Worm (Caenorhabditis elegans) whole organism, L4 larva: ENCODE data around the gene K08F9.1.

Source experiments
- D1046.2 ChIP-seq: fragments of 200-800 bp; sonication (Bioruptor generic); IDR thresholded peaks from 2 replicates; pipeline ENCODE4 v1.3.6; 2022; ENCODE audit warnings: missing genetic modification characterization, missing compliant biosample characterization
- F26F4.8 ChIP-seq: fragments of 200-800 bp; sonication (Bioruptor generic); conservative IDR thresholded peaks from 2 replicates; pipeline ENCODE4 v1.3.6; 2022; ENCODE audit warnings: missing genetic modification characterization, missing compliant biosample characterization
- R02D3.7 ChIP-seq: fragments of 150-350 bp; sonication (generic microtip); optimal IDR thresholded peaks from 3 replicates; lab custom pipeline; 2014; ENCODE audit warnings: missing biosample characterization, missing genetic modification characterization
- T20F7.1 ChIP-seq: fragments of 200-800 bp; sonication (Bioruptor generic); optimal IDR thresholded peaks from 2 replicates; lab custom pipeline; 2018; ENCODE audit warnings: mild to moderate bottlenecking, missing genetic modification characterization, missing compliant biosample characterization
- ZK337.2 ChIP-seq: fragments of 200-800 bp; sonication (Bioruptor generic); IDR thresholded peaks from 2 replicates; pipeline ENCODE4 v1.3.6; 2022; ENCODE audit warnings: missing genetic modification reagents, missing genetic modification characterization, missing compliant biosample characterization
- ZK546.5 ChIP-seq, 2 experiments: sonication (generic microtip); optimal IDR thresholded peaks; 2 replicates each; lab custom pipeline; 2017; ENCODE audit warnings: missing biosample characterization in 2 of 2, missing genetic modification characterization in 2 of 2
- aha-1 ChIP-seq: fragments of 150-350 bp; peaks from one replicate; lab custom pipeline; 2014; ENCODE audit warnings: missing biosample characterization, missing genetic modification characterization
- ama-1 ChIP-seq: fragments of 150-350 bp; optimal IDR thresholded peaks from 2 replicates; lab custom pipeline; 2014; ENCODE audit warnings: inconsistent platforms, mixed read lengths
- attf-4 ChIP-seq: sonication (generic microtip); optimal IDR thresholded peaks from 3 replicates; lab custom pipeline; 2017; ENCODE audit warnings: missing biosample characterization, missing genetic modification characterization
- ceh-28 ChIP-seq: fragments of 150-350 bp; optimal IDR thresholded peaks from 2 replicates; lab custom pipeline; 2014; ENCODE audit warnings: missing biosample characterization, missing genetic modification reagents, missing genetic modification characterization
- ceh-62 ChIP-seq: sonication (generic microtip); optimal IDR thresholded peaks from 2 replicates; lab custom pipeline; 2017; ENCODE audit warnings: missing biosample characterization, missing genetic modification characterization
- ctbp-1 ChIP-seq: fragments of 200-800 bp; sonication (Bioruptor generic); IDR thresholded peaks from 2 replicates; pipeline ENCODE4 v1.3.6; 2022; ENCODE audit warnings: missing genetic modification reagents, missing genetic modification characterization, missing compliant biosample characterization
- daf-12 ChIP-seq: fragments of 150-350 bp; optimal IDR thresholded peaks from 2 replicates; lab custom pipeline; 2014; ENCODE audit warnings: missing biosample characterization, missing genetic modification reagents, missing genetic modification characterization
- daf-16 ChIP-seq, 3 experiments: sonication (generic microtip); optimal IDR thresholded peaks; 2 replicates each; lab custom pipeline; 2016 to 2017; ENCODE audit warnings: missing genetic modification characterization in 3 of 3, missing genetic modification reagents in 3 of 3, mild to moderate bottlenecking in 2 of 3, missing compliant biosample characterization in 2 of 3, missing biosample characterization in 1 of 3, moderate library complexity in 1 of 3
- daf-19 ChIP-seq: fragments of 200-800 bp; sonication (Bioruptor generic); conservative IDR thresholded peaks from 2 replicates; pipeline ENCODE4 v1.3.6; 2022; ENCODE audit warnings: missing genetic modification characterization, missing compliant biosample characterization
- daf-8 ChIP-seq: fragments of 200-800 bp; sonication (Bioruptor generic); IDR thresholded peaks from 2 replicates; pipeline ENCODE4 v1.3.6; 2022; ENCODE audit warnings: missing genetic modification characterization, missing compliant biosample characterization
- dmd-6 ChIP-seq: fragments of 200-800 bp; sonication (Bioruptor generic); IDR thresholded peaks from 2 replicates; pipeline ENCODE4 v1.3.6; 2022; ENCODE audit warnings: missing genetic modification reagents, missing genetic modification characterization, missing compliant biosample characterization
- dmd-8 ChIP-seq: fragments of 200-800 bp; sonication (Bioruptor generic); IDR thresholded peaks from 2 replicates; pipeline ENCODE4 v1.3.6; 2022; ENCODE audit warnings: missing genetic modification characterization, missing compliant biosample characterization
- dpl-1 ChIP-seq: fragments of 150-350 bp; optimal IDR thresholded peaks from 2 replicates; lab custom pipeline; 2014; ENCODE audit warnings: missing biosample characterization, missing genetic modification reagents, missing genetic modification characterization
- duxl-1 ChIP-seq: sonication (generic microtip); optimal IDR thresholded peaks from 2 replicates; lab custom pipeline; 2016; ENCODE audit warnings: mild to moderate bottlenecking, missing genetic modification characterization, moderate library complexity, missing compliant biosample characterization; ENCODE audit not compliant: poor library complexity
- dve-1 ChIP-seq: sonication (generic microtip); optimal IDR thresholded peaks from 2 replicates; lab custom pipeline; 2017; ENCODE audit warnings: antibody characterized with exemption, mild to moderate bottlenecking, missing genetic modification characterization, missing compliant biosample characterization; ENCODE audit not compliant: insufficient read depth
- egl-27 ChIP-seq: sonication (generic microtip); optimal IDR thresholded peaks from 3 replicates; lab custom pipeline; 2017; ENCODE audit warnings: missing biosample characterization, missing genetic modification reagents, missing genetic modification characterization
- egl-43 ChIP-seq: fragments of 200-800 bp; sonication (Bioruptor generic); IDR thresholded peaks from 2 replicates; pipeline ENCODE4 v1.3.6; 2022; ENCODE audit warnings: missing genetic modification reagents, missing genetic modification characterization, missing compliant biosample characterization
- fkh-10 ChIP-seq: fragments of 150-350 bp; optimal IDR thresholded peaks from 2 replicates; lab custom pipeline; 2014; ENCODE audit warnings: missing biosample characterization, missing genetic modification reagents, missing genetic modification characterization
- gei-8 ChIP-seq: fragments of 200-800 bp; sonication (Bioruptor generic); optimal IDR thresholded peaks from 2 replicates; lab custom pipeline; 2018; ENCODE audit warnings: mild to moderate bottlenecking, missing genetic modification characterization, missing compliant biosample characterization
- hmg-1.1 ChIP-seq: fragments of 200-800 bp; sonication (Bioruptor generic); IDR thresholded peaks from 2 replicates; pipeline ENCODE4 v1.3.6; 2022; ENCODE audit warnings: missing genetic modification reagents, missing genetic modification characterization, missing compliant biosample characterization
- jun-1 ChIP-seq: fragments of 150-350 bp; optimal IDR thresholded peaks from 2 replicates; lab custom pipeline; 2014; ENCODE audit warnings: missing biosample characterization, missing genetic modification reagents, missing genetic modification characterization
- lin-13 ChIP-seq: fragments of 150-350 bp; optimal IDR thresholded peaks from 2 replicates; lab custom pipeline; 2014; ENCODE audit warnings: missing biosample characterization, missing genetic modification reagents, missing genetic modification characterization
- lin-15B ChIP-seq: fragments of 150-350 bp; sonication (generic microtip); optimal IDR thresholded peaks from 3 replicates; lab custom pipeline; 2014; ENCODE audit warnings: missing biosample characterization, missing genetic modification characterization
- lin-39 ChIP-seq: fragments of 150-350 bp; optimal IDR thresholded peaks from 2 replicates; lab custom pipeline; 2014; ENCODE audit warnings: missing biosample characterization, missing genetic modification reagents, missing genetic modification characterization
- madf-5 ChIP-seq, 2 experiments: fragments of 200-800 bp; sonication (Bioruptor generic); IDR thresholded peaks; 2 replicates each; pipeline ENCODE4 v1.3.6; 2022; ENCODE audit warnings: missing compliant biosample characterization in 2 of 2, missing genetic modification characterization in 2 of 2
- madf-9 ChIP-seq: fragments of 200-800 bp; sonication (Bioruptor generic); conservative IDR thresholded peaks from 2 replicates; pipeline ENCODE4 v1.3.6; 2022; ENCODE audit warnings: missing genetic modification reagents, missing genetic modification characterization, missing compliant biosample characterization
- mdl-1 ChIP-seq, 2 experiments: fragments of 150-350 bp in 1 of 2; sonication (generic microtip) in 1 of 2; optimal IDR thresholded peaks; 2 replicates each; lab custom pipeline; 2014 to 2017; ENCODE audit warnings: missing biosample characterization in 2 of 2, missing genetic modification characterization in 2 of 2
- mdt-29 ChIP-seq: fragments of 200-800 bp; sonication (Bioruptor generic); IDR thresholded peaks from 2 replicates; pipeline ENCODE4 v1.3.6; 2022; ENCODE audit warnings: missing genetic modification reagents, missing genetic modification characterization, missing compliant biosample characterization
- mxl-2 ChIP-seq: fragments of 200-800 bp; sonication (Bioruptor generic); conservative IDR thresholded peaks from 2 replicates; pipeline ENCODE4 v1.3.6; 2022; ENCODE audit warnings: missing genetic modification reagents, missing genetic modification characterization, missing compliant biosample characterization
- nhr-10 ChIP-seq: fragments of 150-350 bp; optimal IDR thresholded peaks from 2 replicates; lab custom pipeline; 2014; ENCODE audit warnings: missing biosample characterization, missing genetic modification characterization
- nhr-102 ChIP-seq: sonication (generic microtip); optimal IDR thresholded peaks from 2 replicates; lab custom pipeline; 2016; ENCODE audit warnings: mild to moderate bottlenecking, missing genetic modification characterization, moderate library complexity, missing compliant biosample characterization
- nhr-11 ChIP-seq: fragments of 150-350 bp; optimal IDR thresholded peaks from 2 replicates; lab custom pipeline; 2014; ENCODE audit warnings: missing biosample characterization, missing genetic modification characterization
- nhr-237 ChIP-seq: sonication (generic microtip); optimal IDR thresholded peaks from 2 replicates; lab custom pipeline; 2017; ENCODE audit warnings: missing biosample characterization, missing genetic modification characterization
- nhr-48 ChIP-seq: sonication (generic microtip); optimal IDR thresholded peaks from 2 replicates; lab custom pipeline; 2016; ENCODE audit warnings: mild to moderate bottlenecking, missing genetic modification characterization, missing compliant biosample characterization
- nhr-76 ChIP-seq: fragments of 150-350 bp; optimal IDR thresholded peaks from 2 replicates; lab custom pipeline; 2014; ENCODE audit warnings: missing biosample characterization, missing genetic modification characterization
- nhr-77 ChIP-seq: fragments of 150-350 bp; optimal IDR thresholded peaks from 2 replicates; lab custom pipeline; 2014; ENCODE audit warnings: missing biosample characterization, missing genetic modification characterization
- rbr-2 ChIP-seq: sonication (generic microtip); optimal IDR thresholded peaks from 2 replicates; lab custom pipeline; 2016; ENCODE audit warnings: missing genotype, missing genetic modification characterization, missing compliant biosample characterization
- saeg-2 ChIP-seq: fragments of 200-800 bp; sonication (Bioruptor generic); IDR thresholded peaks from 2 replicates; pipeline ENCODE4 v1.3.6; 2022; ENCODE audit warnings: missing genetic modification reagents, missing genetic modification characterization, missing compliant biosample characterization
- skn-1 ChIP-seq: fragments of 150-350 bp; optimal IDR thresholded peaks from 2 replicates; lab custom pipeline; 2014; ENCODE audit warnings: missing biosample characterization, missing genetic modification characterization
- snpc-1.2 ChIP-seq: fragments of 200-800 bp; sonication (Bioruptor generic); IDR thresholded peaks from 2 replicates; pipeline ENCODE4 v1.3.6; 2022; ENCODE audit warnings: missing genetic modification reagents, missing genetic modification characterization, missing compliant biosample characterization
- snpc-4 ChIP-seq: fragments of 150-350 bp; optimal IDR thresholded peaks from 2 replicates; lab custom pipeline; 2014; ENCODE audit warnings: missing biosample characterization, missing genetic modification characterization
- tag-97 ChIP-seq: fragments of 200-800 bp; sonication (Bioruptor generic); IDR thresholded peaks from 2 replicates; pipeline ENCODE4 v1.3.6; 2022; ENCODE audit warnings: missing genetic modification characterization, missing compliant biosample characterization
- tra-1 ChIP-seq: fragments of 200-800 bp; sonication (Bioruptor generic); IDR thresholded peaks from 2 replicates; pipeline ENCODE4 v1.3.6; 2022; ENCODE audit warnings: missing genetic modification reagents, missing genetic modification characterization, missing compliant biosample characterization
- unc-62 ChIP-seq, 3 experiments: fragments of 150-350 bp in 1 of 3; sonication (generic microtip); optimal IDR thresholded peaks in 2 of 3; peaks in 1 of 3; 1 replicate in 1 of 3; 2 replicates in 2 of 3; lab custom pipeline; 2014 to 2017; ENCODE audit warnings: missing biosample characterization in 3 of 3, missing genetic modification characterization in 3 of 3, missing genetic modification reagents in 3 of 3, missing genotype in 1 of 3
- vab-7 ChIP-seq: fragments of 200-800 bp; sonication (Bioruptor generic); IDR thresholded peaks from 2 replicates; pipeline ENCODE4 v1.3.6; 2022; ENCODE audit warnings: missing genetic modification reagents, missing genetic modification characterization, missing compliant biosample characterization
- zag-1 ChIP-seq: fragments of 150-350 bp; optimal IDR thresholded peaks from 2 replicates; lab custom pipeline; 2014; ENCODE audit warnings: missing biosample characterization, missing genetic modification characterization

K08F9.1 gene

ce11 chrV:15136772-15137171, 6.4 kb downstream of the K08F9.1 start, which contains the start of gene aipl-1 (continued):
- 0 out of 2 replicates have a peak, but pooled peaks have one; percentile 11 for TF ChIP-seq madf-9 (GFP tag; lab: Robert Waterston, UW)
- peak; percentile 52 for TF ChIP-seq nhr-11 (tag; lab: Kevin White, UChicago)
- TF ChIP-seq ZK337.2 (GFP tag; lab: Robert Waterston, UW): peak; percentile 47; the same call in 1 of the 2 replicates
- no peak for TF ChIP-seq duxl-1 (tag; lab: Kevin White, UChicago)
- no peak for TF ChIP-seq nhr-10 (tag; lab: Kevin White, UChicago)
- no peak for TF ChIP-seq nhr-102 (tag; lab: Kevin White, UChicago)
- no peak for TF ChIP-seq madf-5 (GFP tag; IDR thresholded peaks at IDR 0.05; lab: Robert Waterston, UW)
- TF ChIP-seq dmd-8 (GFP tag; lab: Robert Waterston, UW): no peak
- TF ChIP-seq saeg-2: no peak
- no peak for TF ChIP-seq vab-7 (GFP tag; lab: Robert Waterston, UW)
- TF ChIP-seq skn-1 (tag; lab: Kevin White, UChicago): no peak
- peak; percentile 85 for TF ChIP-seq dpl-1 (GFP tag; lab: Kevin White, UChicago)
- TF ChIP-seq ctbp-1: no peak
- TF ChIP-seq tag-97 (GFP tag; lab: Robert Waterston, UW): no peak
- no peak for TF ChIP-seq daf-12
- no peak for TF ChIP-seq mxl-2 (GFP tag; lab: Robert Waterston, UW)
- no peak for TF ChIP-seq gei-8 (GFP tag; lab: Kevin White, UChicago)
- TF ChIP-seq attf-4 (tag; lab: Kevin White, UChicago): no peak
- peak; percentile 43; the same call in 1 of the 2 replicates for TF ChIP-seq hmg-1.1 (GFP tag; lab: Robert Waterston, UW)
- TF ChIP-seq mdt-29 (GFP tag; lab: Robert Waterston, UW): no peak
- TF ChIP-seq T20F7.1: peak; percentile 30
- no peak for TF ChIP-seq nhr-76 (tag; lab: Kevin White, UChicago)
- no peak for TF ChIP-seq snpc-1.2 (GFP tag; lab: Robert Waterston, UW)
- TF ChIP-seq jun-1 (tag; lab: Kevin White, UChicago): no peak
- no peak for TF ChIP-seq F26F4.8 (GFP tag; lab: Robert Waterston, UW)
- TF ChIP-seq ZK546.5 (tag; optimal IDR thresholded peaks at IDR 0.05; lab: Kevin White, UChicago): no peak
- TF ChIP-seq D1046.2 (GFP tag; lab: Robert Waterston, UW): no peak
- no peak for TF ChIP-seq unc-62 (GFP tag; optimal IDR thresholded peaks at IDR 0.05 in 1 of 2; lab: Kevin White, UChicago)
- no peak for TF ChIP-seq unc-62 (tag; optimal IDR thresholded peaks at IDR 0.05; lab: Kevin White, UChicago)
- TF ChIP-seq nhr-48 (tag; lab: Kevin White, UChicago): no peak
- TF ChIP-seq ceh-62: no peak
- TF ChIP-seq dve-1 (tag; lab: Kevin White, UChicago): peak; percentile 55
- TF ChIP-seq daf-16 (GFP tag; optimal IDR thresholded peaks at IDR 0.05; lab: Kevin White, UChicago): no peak
- TF ChIP-seq daf-16 (tag; optimal IDR thresholded peaks at IDR 0.05; lab: Kevin White, UChicago): peak; percentile 10
- peak; percentile 41 for TF ChIP-seq rbr-2 (tag; lab: Kevin White, UChicago)
- no peak for TF ChIP-seq egl-27 (tag; lab: Kevin White, UChicago)
- TF ChIP-seq fkh-10 (GFP tag; lab: Kevin White, UChicago): peak; percentile 60
- no peak for TF ChIP-seq nhr-237
- peak in 1 of 2 experiments; percentile 21 for TF ChIP-seq mdl-1 (tag; optimal IDR thresholded peaks at IDR 0.05; lab: Kevin White, UChicago)
- no peak for TF ChIP-seq daf-19 (GFP tag; lab: Robert Waterston, UW)
- TF ChIP-seq ceh-28 (tag; lab: Kevin White, UChicago): no peak
- TF ChIP-seq dmd-6: peak; percentile 39; the same call in 1 of the 2 replicates
- TF ChIP-seq lin-39 (tag; lab: Kevin White, UChicago): no peak
- TF ChIP-seq snpc-4: no peak
- peak; percentile 58 for TF ChIP-seq lin-13
- TF ChIP-seq daf-8: no peak
- TF ChIP-seq lin-15B (tag; lab: Kevin White, UChicago): peak; percentile 46
- TF ChIP-seq zag-1 (tag; lab: Kevin White, UChicago): no peak
- no peak for TF ChIP-seq egl-43 (GFP tag; lab: Robert Waterston, UW)
- TF ChIP-seq nhr-77 (tag; lab: Kevin White, UChicago): peak; percentile 79
- no peak for TF ChIP-seq aha-1 (tag; lab: Kevin White, UChicago)
- TF ChIP-seq R02D3.7 (tag; lab: Kevin White, UChicago): no peak
- no peak for TF ChIP-seq tra-1 (GFP tag; lab: Robert Waterston, UW)
- no peak for TF ChIP-seq ama-1
